Worm (Caenorhabditis elegans) whole organism, L4 larva: ENCODE data around the gene arrd-10.

Experiments
- F26F4.8 ChIP-seq: fragments of 200-800 bp; sonication (Bioruptor generic); conservative IDR thresholded peaks from 2 replicates; pipeline ENCODE4 v1.3.6; 2022; ENCODE audit warnings: missing genetic modification characterization, missing compliant biosample characterization
- F49E8.2 ChIP-seq: sonication (generic microtip); optimal IDR thresholded peaks from 2 replicates; lab custom pipeline; 2016; ENCODE audit warnings: missing compliant biosample characterization, mild to moderate bottlenecking, missing genetic modification characterization, borderline replicate concordance
- T20F7.1 ChIP-seq: fragments of 200-800 bp; sonication (Bioruptor generic); optimal IDR thresholded peaks from 2 replicates; lab custom pipeline; 2018; ENCODE audit warnings: mild to moderate bottlenecking, missing genetic modification characterization, missing compliant biosample characterization
- Y105C5A.15 ChIP-seq: fragments of 200-800 bp; sonication (Bioruptor generic); IDR thresholded peaks from 2 replicates; pipeline ENCODE4 v1.3.6; 2022; ENCODE audit warnings: missing genetic modification characterization, missing compliant biosample characterization
- Y48G9A.11 ChIP-seq: fragments of 200-800 bp; sonication (Bioruptor generic); IDR thresholded peaks from 2 replicates; pipeline ENCODE4 v1.3.6; 2022; ENCODE audit warnings: missing genetic modification reagents, missing genetic modification characterization, missing compliant biosample characterization
- Y75B8A.6 ChIP-seq: fragments of 200-800 bp; sonication (Bioruptor generic); IDR thresholded peaks from 2 replicates; pipeline ENCODE4 v1.3.6; 2022; ENCODE audit warnings: missing genetic modification reagents, missing genetic modification characterization, missing compliant biosample characterization
- ZK546.5 ChIP-seq, 2 experiments: sonication (generic microtip); optimal IDR thresholded peaks; 2 replicates each; lab custom pipeline; 2017; ENCODE audit warnings: missing biosample characterization in 2 of 2, missing genetic modification characterization in 2 of 2
- aha-1 ChIP-seq: fragments of 150-350 bp; peaks from one replicate; lab custom pipeline; 2014; ENCODE audit warnings: missing biosample characterization, missing genetic modification characterization
- aly-2 ChIP-seq: sonication (generic microtip); optimal IDR thresholded peaks from 2 replicates; lab custom pipeline; 2018; ENCODE audit warnings: missing biosample characterization, missing genetic modification characterization
- arid-1 ChIP-seq: fragments of 200-800 bp; sonication (Bioruptor generic); conservative IDR thresholded peaks from 2 replicates; pipeline ENCODE4 v1.3.6; 2022; ENCODE audit warnings: missing genetic modification reagents, missing genetic modification characterization, missing compliant biosample characterization
- ceh-28 ChIP-seq: fragments of 150-350 bp; optimal IDR thresholded peaks from 2 replicates; lab custom pipeline; 2014; ENCODE audit warnings: missing biosample characterization, missing genetic modification reagents, missing genetic modification characterization
- ceh-44 ChIP-seq: fragments of 200-800 bp; sonication (Bioruptor generic); IDR thresholded peaks from 2 replicates; pipeline ENCODE4 v1.3.6; 2022; ENCODE audit warnings: missing genetic modification reagents, missing genetic modification characterization, missing compliant biosample characterization
- cey-2 ChIP-seq: sonication (generic microtip); optimal IDR thresholded peaks from 3 replicates; lab custom pipeline; 2017; ENCODE audit warnings: missing genetic modification characterization, mild to moderate bottlenecking, missing compliant biosample characterization, antibody characterized with exemption, borderline replicate concordance; ENCODE audit not compliant: insufficient read depth
- daf-16 ChIP-seq, 3 experiments: sonication (generic microtip); optimal IDR thresholded peaks; 2 replicates each; lab custom pipeline; 2016 to 2017; ENCODE audit warnings: missing genetic modification characterization in 3 of 3, missing genetic modification reagents in 3 of 3, mild to moderate bottlenecking in 2 of 3, missing compliant biosample characterization in 2 of 3, missing biosample characterization in 1 of 3, moderate library complexity in 1 of 3
- dmd-6 ChIP-seq: fragments of 200-800 bp; sonication (Bioruptor generic); IDR thresholded peaks from 2 replicates; pipeline ENCODE4 v1.3.6; 2022; ENCODE audit warnings: missing genetic modification reagents, missing genetic modification characterization, missing compliant biosample characterization
- dmd-9 ChIP-seq: fragments of 200-800 bp; sonication (Bioruptor generic); IDR thresholded peaks from 2 replicates; pipeline ENCODE4 v1.3.6; 2022; ENCODE audit warnings: missing genetic modification reagents, missing genetic modification characterization, missing compliant biosample characterization
- dve-1 ChIP-seq: sonication (generic microtip); optimal IDR thresholded peaks from 2 replicates; lab custom pipeline; 2017; ENCODE audit warnings: antibody characterized with exemption, mild to moderate bottlenecking, missing genetic modification characterization, missing compliant biosample characterization; ENCODE audit not compliant: insufficient read depth
- fos-1 ChIP-seq: fragments of 150-350 bp; optimal IDR thresholded peaks from 2 replicates; lab custom pipeline; 2014; ENCODE audit warnings: missing biosample characterization, missing genetic modification characterization
- hlh-11 ChIP-seq: fragments of 200-800 bp; sonication (Bioruptor generic); optimal IDR thresholded peaks from 2 replicates; lab custom pipeline; 2018; ENCODE audit warnings: mild to moderate bottlenecking, missing genetic modification characterization, missing compliant biosample characterization
- lim-7 ChIP-seq: fragments of 200-800 bp; sonication (Bioruptor generic); IDR thresholded peaks from 2 replicates; pipeline ENCODE4 v1.3.6; 2022; ENCODE audit warnings: missing genetic modification characterization, missing compliant biosample characterization
- lin-1 ChIP-seq: fragments of 200-800 bp; sonication (Bioruptor generic); IDR thresholded peaks from 2 replicates; pipeline ENCODE4 v1.3.6; 2022; ENCODE audit warnings: missing genetic modification reagents, missing genetic modification characterization, missing compliant biosample characterization
- lin-13 ChIP-seq: fragments of 150-350 bp; optimal IDR thresholded peaks from 2 replicates; lab custom pipeline; 2014; ENCODE audit warnings: missing biosample characterization, missing genetic modification reagents, missing genetic modification characterization
- lin-15B ChIP-seq: fragments of 150-350 bp; sonication (generic microtip); optimal IDR thresholded peaks from 3 replicates; lab custom pipeline; 2014; ENCODE audit warnings: missing biosample characterization, missing genetic modification characterization
- lin-29 ChIP-seq: fragments of 200-800 bp; sonication (Bioruptor generic); IDR thresholded peaks from 2 replicates; pipeline ENCODE4 v1.3.6; 2022; ENCODE audit warnings: missing genetic modification reagents, missing genetic modification characterization, missing compliant biosample characterization
- lin-38 ChIP-seq: fragments of 200-800 bp; sonication (Bioruptor generic); IDR thresholded peaks from 2 replicates; pipeline ENCODE4 v1.3.6; 2022; ENCODE audit warnings: missing genetic modification reagents, missing genetic modification characterization, missing compliant biosample characterization
- madf-9 ChIP-seq: fragments of 200-800 bp; sonication (Bioruptor generic); conservative IDR thresholded peaks from 2 replicates; pipeline ENCODE4 v1.3.6; 2022; ENCODE audit warnings: missing genetic modification reagents, missing genetic modification characterization, missing compliant biosample characterization
- mep-1 ChIP-seq: fragments of 150-350 bp; sonication (generic microtip); optimal IDR thresholded peaks from 3 replicates; lab custom pipeline; 2014; ENCODE audit warnings: missing biosample characterization, missing genetic modification characterization
- nhr-102 ChIP-seq: sonication (generic microtip); optimal IDR thresholded peaks from 2 replicates; lab custom pipeline; 2016; ENCODE audit warnings: mild to moderate bottlenecking, missing genetic modification characterization, moderate library complexity, missing compliant biosample characterization
- nhr-11 ChIP-seq: fragments of 150-350 bp; optimal IDR thresholded peaks from 2 replicates; lab custom pipeline; 2014; ENCODE audit warnings: missing biosample characterization, missing genetic modification characterization
- nhr-237 ChIP-seq: sonication (generic microtip); optimal IDR thresholded peaks from 2 replicates; lab custom pipeline; 2017; ENCODE audit warnings: missing biosample characterization, missing genetic modification characterization
- nhr-28 ChIP-seq: fragments of 150-350 bp; optimal IDR thresholded peaks from 2 replicates; lab custom pipeline; 2014; ENCODE audit warnings: missing biosample characterization, missing genetic modification characterization
- nhr-41 ChIP-seq: fragments of 200-800 bp; sonication (Bioruptor generic); IDR thresholded peaks from 2 replicates; pipeline ENCODE4 v1.3.6; 2022; ENCODE audit warnings: missing genetic modification reagents, missing genetic modification characterization, missing compliant biosample characterization
- nhr-77 ChIP-seq: fragments of 150-350 bp; optimal IDR thresholded peaks from 2 replicates; lab custom pipeline; 2014; ENCODE audit warnings: missing biosample characterization, missing genetic modification characterization
- php-3 ChIP-seq: fragments of 200-800 bp; sonication (Bioruptor generic); IDR thresholded peaks from 2 replicates; pipeline ENCODE4 v1.3.6; 2022; ENCODE audit warnings: missing genetic modification reagents, missing genetic modification characterization, missing compliant biosample characterization
- pqm-1 ChIP-seq: sonication (generic microtip); optimal IDR thresholded peaks from 2 replicates; lab custom pipeline; 2017; ENCODE audit warnings: missing biosample characterization, missing genetic modification characterization
- rbr-2 ChIP-seq: sonication (generic microtip); optimal IDR thresholded peaks from 2 replicates; lab custom pipeline; 2016; ENCODE audit warnings: missing genotype, missing genetic modification characterization, missing compliant biosample characterization
- sdz-12 ChIP-seq: fragments of 200-800 bp; sonication (Bioruptor generic); optimal IDR thresholded peaks from 2 replicates; lab custom pipeline; 2018; ENCODE audit warnings: mild to moderate bottlenecking, missing genetic modification characterization, missing compliant biosample characterization
- skn-1 ChIP-seq: fragments of 150-350 bp; optimal IDR thresholded peaks from 2 replicates; lab custom pipeline; 2014; ENCODE audit warnings: missing biosample characterization, missing genetic modification characterization
- spr-3 ChIP-seq: fragments of 200-800 bp; sonication (Bioruptor generic); optimal IDR thresholded peaks from 2 replicates; lab custom pipeline; 2018; ENCODE audit warnings: mild to moderate bottlenecking, missing genetic modification characterization, missing compliant biosample characterization
- unc-62 ChIP-seq, 3 experiments: fragments of 150-350 bp in 1 of 3; sonication (generic microtip); optimal IDR thresholded peaks in 2 of 3; peaks in 1 of 3; 1 replicate in 1 of 3; 2 replicates in 2 of 3; lab custom pipeline; 2014 to 2017; ENCODE audit warnings: missing biosample characterization in 3 of 3, missing genetic modification characterization in 3 of 3, missing genetic modification reagents in 3 of 3, missing genotype in 1 of 3
- zag-1 ChIP-seq: fragments of 150-350 bp; optimal IDR thresholded peaks from 2 replicates; lab custom pipeline; 2014; ENCODE audit warnings: missing biosample characterization, missing genetic modification characterization
- zip-2 ChIP-seq: fragments of 150-350 bp; optimal IDR thresholded peaks from 2 replicates; lab custom pipeline; 2014; ENCODE audit warnings: missing biosample characterization, missing genetic modification characterization
- ztf-7 ChIP-seq: fragments of 150-350 bp; optimal IDR thresholded peaks from 2 replicates; lab custom pipeline; 2014; ENCODE audit warnings: missing biosample characterization, missing genetic modification characterization

Gene arrd-10

ce11 chrII:12923225-12923624 lies 16.7 kb upstream of the arrd-10 start:
- TF ChIP-seq arid-1, result peak; percentile 67; the same call in 1 of the 2 replicates
- TF ChIP-seq lin-38 (GFP tag; lab: Robert Waterston, UW), result peak; percentile 61
- no peak for TF ChIP-seq skn-1 (tag; lab: Kevin White, UChicago)
- TF ChIP-seq mep-1 (tag; lab: Kevin White, UChicago), result no peak
- peak; percentile 86 for TF ChIP-seq Y48G9A.11 (GFP tag; lab: Robert Waterston, UW)

ce11 chrII:12925551-12925950 lies 14.3 kb upstream of the arrd-10 start, which contains the start of gene F58G1.8:
F58G1.8 (minus strand) TSS chrII:12925651.
- TF ChIP-seq dmd-9 (GFP tag; lab: Robert Waterston, UW), result no peak
- TF ChIP-seq aha-1 (tag; lab: Kevin White, UChicago), result no peak
- TF ChIP-seq ceh-28, result no peak
- no peak for TF ChIP-seq ZK546.5 (tag; optimal IDR thresholded peaks at IDR 0.05; lab: Kevin White, UChicago)
- no peak for TF ChIP-seq nhr-77 (tag; lab: Kevin White, UChicago)
- no peak for TF ChIP-seq ceh-44
- no peak for TF ChIP-seq lin-15B
- TF ChIP-seq pqm-1, result no peak
- TF ChIP-seq arid-1, result no peak
- TF ChIP-seq madf-9 (GFP tag; lab: Robert Waterston, UW), result no peak
- no peak for TF ChIP-seq nhr-11 (tag; lab: Kevin White, UChicago)
- TF ChIP-seq Y75B8A.6, result no peak
- no peak for TF ChIP-seq lin-1 (GFP tag; lab: Robert Waterston, UW)

ce11 chrII:12928241-12928640 lies 11.7 kb upstream of the arrd-10 start, which contains the start of gene F58G1.3:
F58G1.3 (minus strand) TSS chrII:12928341.
- TF ChIP-seq rbr-2 (tag; lab: Kevin White, UChicago) (no peak), nhr-237 (tag; lab: Kevin White, UChicago) (no peak), sdz-12 (GFP tag; lab: Kevin White, UChicago) (no peak), T20F7.1 (GFP tag; lab: Kevin White, UChicago) (no peak), spr-3 (GFP tag; lab: Kevin White, UChicago) (no peak), cey-2 (tag; lab: Kevin White, UChicago) (no peak), fos-1 (tag; lab: Kevin White, UChicago) (no peak), madf-9 (GFP tag; lab: Robert Waterston, UW) (no peak), F49E8.2 (no peak), nhr-102 (tag; lab: Kevin White, UChicago) (no peak), nhr-11 (tag; lab: Kevin White, UChicago) (no peak), zag-1 (tag; lab: Kevin White, UChicago) (no peak), hlh-11 (tag; lab: Kevin White, UChicago) (no peak)
- TF ChIP-seq, all 104 proteins: peak for 0

ce11 chrII:12930138-12930537 lies 9.8 kb upstream of the arrd-10 start:
- TF ChIP-seq unc-62 (GFP tag; optimal IDR thresholded peaks at IDR 0.05 in 1 of 2; lab: Kevin White, UChicago) (peak in 1 of 2 experiments; percentile 87), unc-62 (tag; optimal IDR thresholded peaks at IDR 0.05; lab: Kevin White, UChicago) (no peak), aly-2 (tag; lab: Kevin White, UChicago) (no peak), ztf-7 (tag; lab: Kevin White, UChicago) (no peak), pqm-1 (peak; percentile 44)
- TF ChIP-seq, all 104 proteins: peak for 2

- TF ChIP-seq dve-1 (tag; lab: Kevin White, UChicago), result peak; percentile 66
- peak; percentile 62 for TF ChIP-seq hlh-11 (tag; lab: Kevin White, UChicago)
- TF ChIP-seq lin-13, result no peak
- TF ChIP-seq php-3, result 0 out of 2 replicates have a peak, but pooled peaks have one; percentile 20
- no peak for TF ChIP-seq F26F4.8 (GFP tag; lab: Robert Waterston, UW)
- no peak for TF ChIP-seq Y75B8A.6
- no peak for TF ChIP-seq daf-16 (GFP tag; optimal IDR thresholded peaks at IDR 0.05; lab: Kevin White, UChicago)
- peak; percentile 54 for TF ChIP-seq daf-16 (tag; optimal IDR thresholded peaks at IDR 0.05; lab: Kevin White, UChicago)
- TF ChIP-seq T20F7.1 (GFP tag; lab: Kevin White, UChicago), result no peak
- TF ChIP-seq nhr-28 (tag; lab: Kevin White, UChicago), result peak; percentile 88
- TF ChIP-seq zip-2 (tag; lab: Kevin White, UChicago), result no peak
- TF ChIP-seq nhr-102 (tag; lab: Kevin White, UChicago), result no peak
- 0 out of 2 replicates have a peak, but pooled peaks have one; percentile 39 for TF ChIP-seq nhr-41 (GFP tag; lab: Robert Waterston, UW)
- no peak for TF ChIP-seq lim-7 (GFP tag; lab: Robert Waterston, UW)
- TF ChIP-seq dmd-6, result peak; percentile 48
- no peak for TF ChIP-seq Y105C5A.15 (GFP tag; lab: Robert Waterston, UW)
- TF ChIP-seq lin-29, result no peak
Measured at ce11 chrII:12931456-12931923, 8.4 kb upstream of the arrd-10 start, which contains the start of gene dct-18. dct-18 (plus strand) TSS chrII:12931873.
